Worm (Caenorhabditis elegans) whole organism, L1 larva: Measurements from ENCODE around the gene Y45G5AM.3.

Experiments
- C04F5.9 ChIP-seq: sonication (generic microtip); optimal IDR thresholded peaks from 2 replicates; lab custom pipeline; 2016; ENCODE audit warnings: missing genetic modification characterization, missing compliant biosample characterization
- aha-1 ChIP-seq: fragments of 150-350 bp; optimal IDR thresholded peaks from 2 replicates; lab custom pipeline; 2014; ENCODE audit warnings: missing biosample characterization, missing genetic modification characterization
- aly-2 ChIP-seq: fragments of 150-350 bp; optimal IDR thresholded peaks from 2 replicates; lab custom pipeline; 2014; ENCODE audit warnings: missing biosample characterization, missing genetic modification characterization
- ceh-8 ChIP-seq: fragments of 200-800 bp; sonication (Bioruptor generic); optimal IDR thresholded peaks from 2 replicates; lab custom pipeline; 2018; ENCODE audit warnings: mild to moderate bottlenecking, missing genetic modification characterization, moderate library complexity, missing compliant biosample characterization
- ceh-82 ChIP-seq, 3 experiments: fragments of 150-350 bp in 1 of 3; sonication (generic microtip) in 2 of 3; optimal IDR thresholded peaks; 2 replicates each; lab custom pipeline; 2014 to 2017; ENCODE audit warnings: missing biosample characterization in 3 of 3, missing genetic modification characterization in 3 of 3
- ceh-90 ChIP-seq: sonication (generic microtip); optimal IDR thresholded peaks from 2 replicates; lab custom pipeline; 2016; ENCODE audit warnings: missing genetic modification characterization, missing compliant biosample characterization
- dpl-1 ChIP-seq, 3 experiments: fragments of 150-350 bp in 2 of 3; sonication (generic microtip) in 1 of 3; optimal IDR thresholded peaks; 2 replicates each; lab custom pipeline; 2014 to 2017; ENCODE audit warnings: missing biosample characterization in 3 of 3, missing genetic modification characterization in 3 of 3, missing genetic modification reagents in 3 of 3
- efl-1 ChIP-seq, 4 experiments: fragments of 150-350 bp; optimal IDR thresholded peaks in 3 of 4; peaks in 1 of 4; 1 replicate in 1 of 4; 2 replicates in 3 of 4; lab custom pipeline; 2014; ENCODE audit warnings: missing biosample characterization in 2 of 4, missing genetic modification characterization in 2 of 4, missing genetic modification reagents in 2 of 4
- efl-3 ChIP-seq: fragments of 200-800 bp; sonication (Bioruptor generic); optimal IDR thresholded peaks from 2 replicates; lab custom pipeline; 2018; ENCODE audit warnings: mild to moderate bottlenecking, missing genetic modification characterization, missing compliant biosample characterization
- egl-27 ChIP-seq, 2 experiments: fragments of 150-350 bp in 1 of 2; sonication (generic microtip); optimal IDR thresholded peaks; 3 replicates each; lab custom pipeline; 2017 to 2018; ENCODE audit warnings: missing biosample characterization in 2 of 2, missing genetic modification characterization in 2 of 2, missing genetic modification reagents in 2 of 2
- fkh-4 ChIP-seq: sonication (generic microtip); optimal IDR thresholded peaks from 2 replicates; lab custom pipeline; 2016; ENCODE audit warnings: missing compliant biosample characterization, missing genetic modification characterization, borderline replicate concordance
- fkh-8 ChIP-seq: sonication (generic microtip); optimal IDR thresholded peaks from 2 replicates; lab custom pipeline; 2016; ENCODE audit warnings: mild to moderate bottlenecking, missing genetic modification characterization, missing compliant biosample characterization
- grh-1 ChIP-seq: fragments of 200-800 bp; sonication (Bioruptor generic); IDR thresholded peaks from 2 replicates; pipeline ENCODE4 v1.3.6; 2022; ENCODE audit warnings: missing genetic modification reagents, missing genetic modification characterization, missing compliant biosample characterization
- hlh-4 ChIP-seq: sonication (generic microtip); optimal IDR thresholded peaks from 2 replicates; lab custom pipeline; 2016; ENCODE audit warnings: mild to moderate bottlenecking, missing genetic modification characterization, missing compliant biosample characterization
- isw-1 ChIP-seq: fragments of 200-800 bp; sonication (Bioruptor generic); IDR thresholded peaks from 2 replicates; pipeline ENCODE4 v1.3.6; 2022; ENCODE audit warnings: missing genetic modification characterization, missing compliant biosample characterization
- jun-1 ChIP-seq: fragments of 150-350 bp; optimal IDR thresholded peaks from 2 replicates; lab custom pipeline; 2014; ENCODE audit warnings: missing biosample characterization, missing genetic modification reagents, missing genetic modification characterization
- lin-13 ChIP-seq: fragments of 150-350 bp; optimal IDR thresholded peaks from 2 replicates; lab custom pipeline; 2014; ENCODE audit warnings: missing biosample characterization, missing genetic modification reagents, missing genetic modification characterization
- lin-39 ChIP-seq: fragments of 150-350 bp; optimal IDR thresholded peaks from 2 replicates; lab custom pipeline; 2014; ENCODE audit warnings: missing biosample characterization, missing genetic modification reagents, missing genetic modification characterization
- mdl-1 ChIP-seq, 2 experiments: fragments of 150-350 bp; optimal IDR thresholded peaks; 2 replicates each; lab custom pipeline; 2014 to 2017; ENCODE audit warnings: missing biosample characterization in 2 of 2, missing genetic modification characterization in 2 of 2, inconsistent platforms in 1 of 2
- mep-1 ChIP-seq: fragments of 150-350 bp; optimal IDR thresholded peaks from 2 replicates; lab custom pipeline; 2014; ENCODE audit warnings: missing biosample characterization, missing genetic modification characterization
- nhr-11 ChIP-seq: fragments of 150-350 bp; optimal IDR thresholded peaks from 2 replicates; lab custom pipeline; 2014; ENCODE audit warnings: missing biosample characterization, missing genetic modification characterization
- nhr-19 ChIP-seq: fragments of 200-800 bp; sonication (Bioruptor generic); conservative IDR thresholded peaks from 2 replicates; pipeline ENCODE4 v1.3.6; 2022; ENCODE audit warnings: missing genetic modification characterization, missing compliant biosample characterization
- nhr-47 ChIP-seq: sonication (generic microtip); optimal IDR thresholded peaks from 2 replicates; lab custom pipeline; 2016; ENCODE audit warnings: mild to moderate bottlenecking, missing genetic modification characterization, moderate library complexity, missing compliant biosample characterization
- nhr-76 ChIP-seq: sonication (generic microtip); optimal IDR thresholded peaks from 2 replicates; lab custom pipeline; 2017; ENCODE audit warnings: missing biosample characterization, missing genetic modification characterization
- nhr-84 ChIP-seq: sonication (generic microtip); optimal IDR thresholded peaks from 2 replicates; lab custom pipeline; 2017; ENCODE audit warnings: missing biosample characterization, missing genetic modification characterization
- nhr-90 ChIP-seq: sonication (generic microtip); optimal IDR thresholded peaks from 2 replicates; lab custom pipeline; 2016; ENCODE audit warnings: mild to moderate bottlenecking, missing genetic modification characterization, missing compliant biosample characterization; ENCODE audit not compliant: poor library complexity
- rnt-1 ChIP-seq: sonication (generic microtip); optimal IDR thresholded peaks from 2 replicates; lab custom pipeline; 2016; ENCODE audit warnings: mild to moderate bottlenecking, missing genetic modification characterization, moderate library complexity, missing compliant biosample characterization
- snpc-4 ChIP-seq: fragments of 150-350 bp; optimal IDR thresholded peaks from 2 replicates; lab custom pipeline; 2014; ENCODE audit warnings: missing biosample characterization, missing genetic modification characterization
- tbx-2 ChIP-seq: sonication (generic microtip); optimal IDR thresholded peaks from 2 replicates; lab custom pipeline; 2016; ENCODE audit warnings: missing genetic modification characterization, missing compliant biosample characterization
- tlp-1 ChIP-seq: fragments of 150-350 bp; optimal IDR thresholded peaks from 2 replicates; lab custom pipeline; 2014; ENCODE audit warnings: missing biosample characterization, missing genetic modification characterization
- unc-62 ChIP-seq: fragments of 150-350 bp; optimal IDR thresholded peaks from 2 replicates; lab custom pipeline; 2014; ENCODE audit warnings: missing biosample characterization, missing genetic modification reagents, missing genetic modification characterization
- unc-98 ChIP-seq: fragments of 200-800 bp; sonication (Bioruptor generic); IDR thresholded peaks from 2 replicates; pipeline ENCODE4 v1.3.6; 2022; ENCODE audit warnings: missing genetic modification characterization, missing compliant biosample characterization
- xbp-1 ChIP-seq: sonication (generic microtip); optimal IDR thresholded peaks from 2 replicates; lab custom pipeline; 2016; ENCODE audit warnings: missing genetic modification characterization, missing compliant biosample characterization
- zip-4 ChIP-seq: fragments of 200-800 bp; sonication (Bioruptor generic); optimal IDR thresholded peaks from 2 replicates; lab custom pipeline; 2018; ENCODE audit warnings: mild to moderate bottlenecking, missing genetic modification characterization, moderate library complexity, missing compliant biosample characterization

The Y45G5AM.3 gene

ce11 chrV:4170138-4170537 lies 5.8 kb downstream of the Y45G5AM.3 start, which contains the start of gene Y45G5AM.7:
TSS of gene Y45G5AM.7 (minus strand) at chrV:4170238.
- no peak for TF ChIP-seq tlp-1 (tag; lab: Kevin White, UChicago)
- TF ChIP-seq efl-1 (optimal IDR thresholded peaks at IDR 0.05; lab: Kevin White, UChicago) = no peak
- TF ChIP-seq efl-1 (GFP tag; optimal IDR thresholded peaks at IDR 0.05 in 1 of 2; lab: Kevin White, UChicago) = peak in 1 of 2 experiments; percentile 68

ce11 chrV:4175624-4176023 lies 11.3 kb downstream of the Y45G5AM.3 start, which contains the start of the genes coh-4 and pid-5:
TSS of gene coh-4 (minus strand) at chrV:4175640.
TSS of gene pid-5 (plus strand) at chrV:4175882.
- no peak for TF ChIP-seq unc-98 (GFP tag; lab: Robert Waterston, UW)
- TF ChIP-seq nhr-47 (tag; lab: Kevin White, UChicago) = no peak
- TF ChIP-seq egl-27 (tag; optimal IDR thresholded peaks at IDR 0.05; lab: Kevin White, UChicago) = no peak
- TF ChIP-seq jun-1 (tag; lab: Kevin White, UChicago) = no peak
- no peak for TF ChIP-seq nhr-76 (tag; lab: Kevin White, UChicago)
- TF ChIP-seq lin-13 (GFP tag; lab: Kevin White, UChicago) = no peak
- no peak for TF ChIP-seq aha-1 (tag; lab: Kevin White, UChicago)
- TF ChIP-seq isw-1 (GFP tag; lab: Robert Waterston, UW) = no peak
- TF ChIP-seq C04F5.9 = no peak
- no peak for TF ChIP-seq zip-4 (GFP tag; lab: Kevin White, UChicago)
- TF ChIP-seq unc-62 = no peak
- TF ChIP-seq mep-1 (tag; lab: Kevin White, UChicago) = no peak

ce11 chrV:4181272-4181671 lies 16.9 kb downstream of the Y45G5AM.3 start:
- TF ChIP-seq ceh-90 (tag; lab: Kevin White, UChicago) (no peak), fkh-8 (no peak), nhr-84 (tag; lab: Kevin White, UChicago) (no peak), dpl-1 (GFP tag; optimal IDR thresholded peaks at IDR 0.05; lab: Kevin White, UChicago) (no peak), hlh-4 (tag; lab: Kevin White, UChicago) (no peak), ceh-8 (GFP tag; lab: Kevin White, UChicago) (no peak), grh-1 (GFP tag; lab: Robert Waterston, UW) (no peak), fkh-4 (tag; lab: Kevin White, UChicago) (no peak), aly-2 (no peak), efl-1 (optimal IDR thresholded peaks at IDR 0.05; lab: Kevin White, UChicago) (no peak), efl-1 (GFP tag; optimal IDR thresholded peaks at IDR 0.05 in 1 of 2; lab: Kevin White, UChicago) (no peak), nhr-19 (GFP tag; lab: Robert Waterston, UW) (no peak), mdl-1 (tag; optimal IDR thresholded peaks at IDR 0.05; lab: Kevin White, UChicago) (no peak)

DNA sequence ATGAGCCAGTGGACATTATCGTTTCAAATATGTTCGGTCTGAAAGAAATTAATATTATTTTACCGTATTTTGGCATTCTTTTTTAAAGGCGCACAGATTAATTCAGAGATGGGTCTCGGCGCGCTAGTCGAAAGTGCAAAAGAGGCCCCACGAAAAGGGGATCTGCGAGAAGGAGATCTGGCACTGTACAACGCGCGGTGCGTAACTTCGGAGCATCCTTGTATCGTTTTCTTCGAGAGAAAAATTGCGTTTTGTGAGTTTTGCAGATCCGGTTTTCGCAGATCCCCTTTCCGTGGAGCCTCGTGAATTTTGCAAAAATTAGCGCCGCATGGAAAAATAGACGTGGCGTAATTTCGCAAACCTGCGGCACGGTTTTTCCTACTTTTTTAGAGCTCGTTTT lies 17.4 kb downstream of the Y45G5AM.3 start:
- TF ChIP-seq nhr-84 (tag; lab: Kevin White, UChicago) (no peak), ceh-82 (tag; optimal IDR thresholded peaks at IDR 0.05; lab: Kevin White, UChicago) (no peak), nhr-11 (no peak), xbp-1 (tag; lab: Kevin White, UChicago) (no peak), fkh-8 (no peak), lin-39 (tag; lab: Kevin White, UChicago) (no peak), efl-3 (GFP tag; lab: Kevin White, UChicago) (no peak), nhr-90 (tag; lab: Kevin White, UChicago) (no peak)

DNA sequence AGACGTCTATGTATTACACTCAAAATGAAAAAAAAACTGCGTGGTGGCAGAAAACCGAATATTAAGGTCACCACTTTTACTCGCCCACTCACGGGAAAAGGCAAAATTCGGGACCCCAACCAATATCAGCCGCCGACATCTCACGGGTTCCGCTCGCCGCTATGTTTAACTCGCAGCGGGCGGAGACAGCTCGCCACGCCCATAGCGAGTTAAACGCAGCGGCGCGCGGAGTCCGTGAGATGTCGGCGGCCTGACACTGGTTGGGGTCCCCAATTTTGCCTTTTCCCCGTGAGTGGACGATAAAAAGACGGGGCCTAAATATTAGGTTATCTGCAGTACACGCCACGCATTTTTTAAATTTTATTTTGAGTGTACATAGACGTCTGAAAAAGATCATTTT lies 18.2 kb downstream of the Y45G5AM.3 start:
- TF ChIP-seq rnt-1 (tag; lab: Kevin White, UChicago) (no peak), nhr-84 (tag; lab: Kevin White, UChicago) (no peak), snpc-4 (peak; percentile 32), tbx-2 (tag; lab: Kevin White, UChicago) (no peak), efl-1 (optimal IDR thresholded peaks at IDR 0.05; lab: Kevin White, UChicago) (no peak), efl-1 (GFP tag; optimal IDR thresholded peaks at IDR 0.05 in 1 of 2; lab: Kevin White, UChicago) (peak in 1 of 2 experiments; percentile 52)
